Fruit fly (Drosophila melanogaster) whole organism, embryonic: ENCODE results near the gene CG32847.
A peak's percentile ranks its signal among the peaks of the same experiment; 100 is the strongest.

Experiments used
- Bteb2 ChIP-seq: fragments of 200-800 bp; sonication (Bioruptor generic); optimal IDR thresholded peaks from 2 replicates; lab custom pipeline; 2016; ENCODE audit warnings: missing biosample characterization, missing genetic modification characterization
- CG1024 ChIP-seq: fragments of 200-800 bp; sonication (Bioruptor generic); IDR thresholded peaks from 2 replicates; pipeline ENCODE4 v1.3.6; 2022; ENCODE audit warnings: missing biosample characterization, missing genetic modification characterization
- CG10654 ChIP-seq: fragments of 200-800 bp; sonication (Bioruptor generic); optimal IDR thresholded peaks from 2 replicates; lab custom pipeline; 2016; ENCODE audit warnings: missing biosample characterization, missing genetic modification characterization
- CG11398 ChIP-seq: fragments of 200-800 bp; sonication (Bioruptor generic); optimal IDR thresholded peaks from 2 replicates; lab custom pipeline; 2016; ENCODE audit warnings: missing biosample characterization, missing genetic modification characterization
- CG11560 ChIP-seq: fragments of 200-800 bp; sonication (Bioruptor generic); IDR thresholded peaks from 3 replicates; pipeline ENCODE4 v1.3.6; 2022; ENCODE audit warnings: missing biosample characterization, missing genetic modification characterization
- CG13287 ChIP-seq: fragments of 200-800 bp; sonication (Bioruptor generic); IDR thresholded peaks from 2 replicates; pipeline ENCODE4 v1.3.6; 2022; ENCODE audit warnings: missing biosample characterization, missing genetic modification characterization; ENCODE audit not compliant: partially characterized antibody
- CG13296 ChIP-seq: fragments of 200-800 bp; sonication (Bioruptor generic); optimal IDR thresholded peaks from 3 replicates; lab custom pipeline; 2018; ENCODE audit warnings: missing biosample characterization, mild to moderate bottlenecking, missing genetic modification characterization
- CG13624 ChIP-seq: fragments of 200-800 bp; sonication (Bioruptor generic); optimal IDR thresholded peaks from 2 replicates; lab custom pipeline; 2016; ENCODE audit warnings: missing biosample characterization, missing genetic modification characterization
- CG14441 ChIP-seq: fragments of 200-800 bp; sonication (Bioruptor generic); IDR thresholded peaks from 2 replicates; pipeline ENCODE4 v1.3.6; 2022; ENCODE audit warnings: missing biosample characterization, missing genetic modification characterization
- CG15514 ChIP-seq: fragments of 200-800 bp; sonication (Bioruptor generic); optimal IDR thresholded peaks from 3 replicates; lab custom pipeline; 2017; ENCODE audit warnings: missing biosample characterization, missing genetic modification characterization, mild to moderate bottlenecking, moderate library complexity, missing genetic modification reagents
- CG1603 ChIP-seq: fragments of 200-800 bp; sonication (Bioruptor generic); optimal IDR thresholded peaks from 2 replicates; lab custom pipeline; 2019; ENCODE audit warnings: missing biosample characterization, mild to moderate bottlenecking, missing genetic modification characterization, moderate library complexity
- CG17829 ChIP-seq: fragments of 200-800 bp; optimal IDR thresholded peaks from 2 replicates; lab custom pipeline; 2019; ENCODE audit warnings: missing biosample characterization, mild to moderate bottlenecking, missing genetic modification characterization, moderate library complexity
- CG2120 ChIP-seq: fragments of 200-800 bp; sonication (Bioruptor generic); optimal IDR thresholded peaks from 3 replicates; lab custom pipeline; 2016; ENCODE audit warnings: missing biosample characterization, missing genetic modification characterization
- CG3407 ChIP-seq: fragments of 200-800 bp; sonication (Bioruptor generic); optimal IDR thresholded peaks from 2 replicates; lab custom pipeline; 2018; ENCODE audit warnings: missing biosample characterization, mild to moderate bottlenecking, missing genetic modification characterization
- CG34376 ChIP-seq: fragments of 200-800 bp; sonication (Bioruptor generic); optimal IDR thresholded peaks from 2 replicates; lab custom pipeline; 2018; ENCODE audit warnings: missing biosample characterization, mild to moderate bottlenecking, missing genetic modification characterization
- CG4328 ChIP-seq: fragments of 200-800 bp; sonication (Bioruptor generic); optimal IDR thresholded peaks from 3 replicates; lab custom pipeline; 2017; ENCODE audit warnings: missing biosample characterization, missing genetic modification reagents, missing genetic modification characterization
- CG5180 ChIP-seq: fragments of 200-800 bp; sonication (Bioruptor generic); optimal IDR thresholded peaks from 3 replicates; lab custom pipeline; 2017; ENCODE audit warnings: missing biosample characterization, missing genetic modification characterization, mild to moderate bottlenecking, moderate library complexity, missing genetic modification reagents
- CG6254 ChIP-seq: fragments of 200-800 bp; sonication (Bioruptor generic); optimal IDR thresholded peaks from 3 replicates; lab custom pipeline; 2017; ENCODE audit warnings: mild to moderate bottlenecking, missing biosample characterization, missing genetic modification reagents, missing genetic modification characterization
- CG7745 ChIP-seq: fragments of 200-800 bp; sonication (Bioruptor generic); optimal IDR thresholded peaks from 2 replicates; lab custom pipeline; 2018; ENCODE audit warnings: missing biosample characterization, mild to moderate bottlenecking, missing genetic modification characterization, moderate library complexity
- CG8359 ChIP-seq: fragments of 200-800 bp; sonication (Bioruptor generic); optimal IDR thresholded peaks from 2 replicates; lab custom pipeline; 2017; ENCODE audit warnings: missing biosample characterization, mild to moderate bottlenecking, missing genetic modification characterization, borderline replicate concordance
- Dp ChIP-seq: fragments of 200-800 bp; sonication (Bioruptor generic); optimal IDR thresholded peaks from 2 replicates; lab custom pipeline; 2018; ENCODE audit warnings: missing biosample characterization, mild to moderate bottlenecking, missing genetic modification characterization, moderate library complexity
- MBD-R2 ChIP-seq: fragments of 200-800 bp; sonication (Bioruptor generic); IDR thresholded peaks from 2 replicates; pipeline ENCODE4 v1.3.6; 2022; ENCODE audit warnings: missing biosample characterization, missing genetic modification characterization
- NC2α ChIP-seq: fragments of 200-800 bp; sonication (Bioruptor generic); optimal IDR thresholded peaks from 2 replicates; lab custom pipeline; 2016; ENCODE audit warnings: missing biosample characterization, missing genetic modification characterization
- Nf-YA ChIP-seq: fragments of 200-800 bp; sonication (Bioruptor generic); IDR thresholded peaks from 2 replicates; pipeline ENCODE4 v1.3.6; 2022; ENCODE audit warnings: missing biosample characterization, missing genetic modification characterization
- Oaz ChIP-seq: fragments of 200-800 bp; sonication (Bioruptor generic); IDR thresholded peaks from 2 replicates; pipeline ENCODE4 v1.3.6; 2022; ENCODE audit warnings: missing biosample characterization, missing genetic modification characterization
- Opbp ChIP-seq: fragments of 200-800 bp; sonication (Bioruptor generic); IDR thresholded peaks from 3 replicates; pipeline ENCODE4 v1.3.6; 2022; ENCODE audit warnings: missing biosample characterization, missing genetic modification characterization; ENCODE audit not compliant: partially characterized antibody
- Side ChIP-seq: fragments of 200-800 bp; sonication (Bioruptor generic); optimal IDR thresholded peaks from 2 replicates; lab custom pipeline; 2016; ENCODE audit warnings: missing biosample characterization, missing genetic modification characterization
- TFAM ChIP-seq: fragments of 200-800 bp; sonication (Bioruptor generic); optimal IDR thresholded peaks from 2 replicates; lab custom pipeline; 2017; ENCODE audit warnings: missing biosample characterization, missing genetic modification characterization, inconsistent platforms
- Usf ChIP-seq: fragments of 200-800 bp; sonication (Bioruptor generic); optimal IDR thresholded peaks from 2 replicates; lab custom pipeline; 2017; ENCODE audit warnings: missing genotype, missing biosample characterization, missing genetic modification characterization
- ato ChIP-seq: fragments of 200-800 bp; sonication (Bioruptor generic); IDR thresholded peaks from 2 replicates; pipeline ENCODE4 v1.3.6; 2022; ENCODE audit warnings: missing biosample characterization, missing genetic modification characterization; ENCODE audit not compliant: partially characterized antibody
- chinmo ChIP-seq: fragments of 200-800 bp; sonication (Bioruptor generic); IDR thresholded peaks from 4 replicates; pipeline ENCODE4 v1.3.6; 2022; ENCODE audit warnings: missing biosample characterization, missing genetic modification characterization; ENCODE audit not compliant: partially characterized antibody
- corto ChIP-seq: fragments of 200-800 bp; sonication (Bioruptor generic); optimal IDR thresholded peaks from 2 replicates; lab custom pipeline; 2016; ENCODE audit warnings: missing biosample characterization, mild to moderate bottlenecking, missing genetic modification characterization, moderate library complexity
- fru ChIP-seq: fragments of >200 bp; optimal IDR thresholded peaks from 2 replicates; lab custom pipeline; 2017
- fu2 ChIP-seq: fragments of 200-800 bp; sonication (Bioruptor generic); optimal IDR thresholded peaks from 2 replicates; lab custom pipeline; 2016; ENCODE audit warnings: missing biosample characterization, missing genetic modification characterization
- hbn ChIP-seq: fragments of 200-800 bp; sonication (Bioruptor generic); IDR thresholded peaks from 2 replicates; pipeline ENCODE4 v1.3.6; 2022; ENCODE audit warnings: missing biosample characterization, missing genetic modification characterization; ENCODE audit not compliant: partially characterized antibody
- ind ChIP-seq: fragments of 200-800 bp; sonication (Bioruptor generic); optimal IDR thresholded peaks from 3 replicates; lab custom pipeline; 2016; ENCODE audit warnings: missing biosample characterization, missing genetic modification characterization
- kay ChIP-seq: fragments of 200-800 bp; sonication (Bioruptor generic); optimal IDR thresholded peaks from 2 replicates; lab custom pipeline; 2016; ENCODE audit warnings: missing biosample characterization, missing genetic modification characterization
- mirr ChIP-seq: fragments of 200-800 bp; sonication (Bioruptor generic); optimal IDR thresholded peaks from 3 replicates; lab custom pipeline; 2018; ENCODE audit warnings: missing biosample characterization, mild to moderate bottlenecking, missing genetic modification characterization
- nerfin-1 ChIP-seq: fragments of 200-800 bp; sonication (Bioruptor generic); optimal IDR thresholded peaks from 3 replicates; lab custom pipeline; 2019; ENCODE audit warnings: missing biosample characterization, mild to moderate bottlenecking, missing genetic modification characterization, moderate library complexity
- pan ChIP-seq, 4 experiments: fragments of >200 bp in 3 of 4; fragments of 200-800 bp in 1 of 4; sonication (Bioruptor generic) in 1 of 4; optimal IDR thresholded peaks in 3 of 4; IDR thresholded peaks in 1 of 4; 2 replicates each; pipeline versions ENCODE4 v1.3.6 to Lab custom; 2017 to 2022; ENCODE audit warnings: missing biosample characterization in 2 of 4, missing genetic modification characterization in 2 of 4, mixed read lengths in 1 of 4
- sisA ChIP-seq: fragments of 200-800 bp; sonication (Bioruptor generic); IDR thresholded peaks from 2 replicates; pipeline ENCODE4 v1.3.6; 2022; ENCODE audit warnings: missing biosample characterization, missing genetic modification characterization
- slou ChIP-seq: fragments of 200-800 bp; sonication (Bioruptor generic); optimal IDR thresholded peaks from 3 replicates; lab custom pipeline; 2016; ENCODE audit warnings: missing biosample characterization, missing genetic modification characterization
- tap ChIP-seq: fragments of 200-800 bp; optimal IDR thresholded peaks from 3 replicates; lab custom pipeline; 2019; ENCODE audit warnings: missing biosample characterization, mild to moderate bottlenecking, missing genetic modification characterization, moderate library complexity
- trem ChIP-seq: fragments of 200-800 bp; optimal IDR thresholded peaks from 3 replicates; lab custom pipeline; 2019; ENCODE audit warnings: missing biosample characterization, mild to moderate bottlenecking, missing genetic modification characterization, moderate library complexity
- vnd ChIP-seq: fragments of 200-800 bp; sonication (Bioruptor generic); IDR thresholded peaks from 3 replicates; pipeline ENCODE4 v1.3.6; 2022; ENCODE audit warnings: missing biosample characterization, missing genetic modification characterization; ENCODE audit not compliant: partially characterized antibody
- wek ChIP-seq: fragments of 200-800 bp; sonication (Bioruptor generic); optimal IDR thresholded peaks from 3 replicates; lab custom pipeline; 2018; ENCODE audit warnings: missing biosample characterization, mild to moderate bottlenecking, missing genetic modification characterization, moderate library complexity

The CG32847 gene

dm6 chr3L:15136659-15137572 is 15.5 kb downstream of the CG32847 start, which contains the start of gene CG12316 (continued):
- peak; percentile 76 for TF ChIP-seq Dp (GFP tag; lab: Kevin White, UChicago)
- TF ChIP-seq Oaz = peak; percentile 63
- peak; percentile 93 for TF ChIP-seq Side (GFP tag; lab: Kevin White, UChicago)
- TF ChIP-seq CG3407 (GFP tag; lab: Kevin White, UChicago) = peak; percentile 85
- peak; percentile 53 for TF ChIP-seq kay (GFP tag; lab: Kevin White, UChicago)
- TF ChIP-seq slou (GFP tag; lab: Kevin White, UChicago) = peak; percentile 9
- peak; percentile 86 for TF ChIP-seq wek (GFP tag; lab: Kevin White, UChicago)
- peak; percentile 83 for TF ChIP-seq ind (GFP tag; lab: Kevin White, UChicago)
- TF ChIP-seq fu2 (GFP tag; lab: Kevin White, UChicago) = peak; percentile 82
- TF ChIP-seq CG13624 (GFP tag; lab: Kevin White, UChicago) = peak; percentile 93
- peak; percentile 87 for TF ChIP-seq CG15514
- TF ChIP-seq corto (GFP tag; lab: Kevin White, UChicago) = peak; percentile 82
- TF ChIP-seq MBD-R2 (GFP tag; lab: Robert Waterston, UW) = peak; percentile 61
- peak; percentile 84 for TF ChIP-seq CG8359 (GFP tag; lab: Kevin White, UChicago)
- peak; percentile 72 for TF ChIP-seq vnd (GFP tag; lab: Robert Waterston, UW)
- peak; percentile 91 for TF ChIP-seq CG11398
- TF ChIP-seq mirr (GFP tag; lab: Kevin White, UChicago) = peak; percentile 80
- TF ChIP-seq TFAM = peak; percentile 65
- TF ChIP-seq fru = no peak
- no peak for TF ChIP-seq CG5180
- TF ChIP-seq hbn (GFP tag; lab: Robert Waterston, UW) = peak; percentile 83
- TF ChIP-seq CG1603 (tag; lab: Kevin White, UChicago) = peak; percentile 90
- TF ChIP-seq CG17829 (tag; lab: Kevin White, UChicago) = peak; percentile 93
- peak; percentile 85 for TF ChIP-seq tap
- peak; percentile 91 for TF ChIP-seq trem (tag; lab: Kevin White, UChicago)
- TF ChIP-seq Nf-YA (GFP tag; lab: Robert Waterston, UW) = peak; percentile 72
- TF ChIP-seq CG6254 (GFP tag; lab: Kevin White, UChicago) = peak; percentile 90
- peak; percentile 87 for TF ChIP-seq CG13287
- TF ChIP-seq CG1024 (GFP tag; lab: Robert Waterston, UW) = peak; percentile 82
- 0 out of 4 replicates have a peak, but pooled peaks have one; percentile 42 for TF ChIP-seq chinmo (GFP tag; lab: Robert Waterston, UW)
- peak; percentile 92 for TF ChIP-seq CG2120 (GFP tag; lab: Kevin White, UChicago)
- TF ChIP-seq CG14441 (GFP tag; lab: Robert Waterston, UW) = peak; percentile 70
- peak; percentile 36; the same call in 1 of the 2 replicates for TF ChIP-seq ato (GFP tag; lab: Robert Waterston, UW)
- peak; percentile 85 for TF ChIP-seq NC2α (GFP tag; lab: Kevin White, UChicago)
- TF ChIP-seq pan (optimal IDR thresholded peaks at IDR 0.05; lab: Kevin White, UChicago) = no peak
- TF ChIP-seq pan (GFP tag; optimal IDR thresholded peaks at IDR 0.05 in 1 of 2, IDR thresholded peaks at IDR 0.05 in 1 of 2) = peak in 1 of 2 experiments; percentile 82
- TF ChIP-seq nerfin-1 (tag; lab: Kevin White, UChicago) = peak; percentile 93
- peak; percentile 89 for TF ChIP-seq CG10654 (GFP tag; lab: Kevin White, UChicago)
- peak; percentile 88 for TF ChIP-seq Bteb2 (GFP tag; lab: Kevin White, UChicago)
- TF ChIP-seq CG11560 (tag; lab: Robert Waterston, UW) = peak; percentile 65; the same call in 2 of the 3 replicates
- TF ChIP-seq CG34376 (GFP tag; lab: Kevin White, UChicago) = peak; percentile 94
- TF ChIP-seq CG4328 (GFP tag; lab: Kevin White, UChicago) = peak; percentile 94
- TF ChIP-seq CG7745 (tag; lab: Kevin White, UChicago) = peak; percentile 4
- TF ChIP-seq Opbp (GFP tag; lab: Robert Waterston, UW) = peak; percentile 73; the same call in 2 of the 3 replicates
- peak; percentile 74 for TF ChIP-seq sisA
- peak; percentile 93 for TF ChIP-seq CG13296 (GFP tag; lab: Kevin White, UChicago)
- TF ChIP-seq Usf (GFP tag; lab: Kevin White, UChicago) = peak; percentile 89
